Worm (Caenorhabditis elegans) whole organism, L4 larva: ENCODE data around the gene rdl-1.

Experiments used
- F10B5.3 ChIP-seq: sonication (generic microtip); optimal IDR thresholded peaks from 2 replicates; lab custom pipeline; 2016; ENCODE audit warnings: mild to moderate bottlenecking, missing genetic modification characterization, missing compliant biosample characterization
- F26F4.8 ChIP-seq: fragments of 200-800 bp; sonication (Bioruptor generic); conservative IDR thresholded peaks from 2 replicates; pipeline ENCODE4 v1.3.6; 2022; ENCODE audit warnings: missing genetic modification characterization, missing compliant biosample characterization
- F44E2.7 ChIP-seq: fragments of 200-800 bp; sonication (Bioruptor generic); IDR thresholded peaks from 2 replicates; pipeline ENCODE4 v2.1.2; 2022; ENCODE audit warnings: missing genetic modification characterization, missing compliant biosample characterization
- F49E8.2 ChIP-seq: sonication (generic microtip); optimal IDR thresholded peaks from 2 replicates; lab custom pipeline; 2016; ENCODE audit warnings: missing compliant biosample characterization, mild to moderate bottlenecking, missing genetic modification characterization, borderline replicate concordance
- R02D3.7 ChIP-seq: fragments of 150-350 bp; sonication (generic microtip); optimal IDR thresholded peaks from 3 replicates; lab custom pipeline; 2014; ENCODE audit warnings: missing biosample characterization, missing genetic modification characterization
- T20F7.1 ChIP-seq: fragments of 200-800 bp; sonication (Bioruptor generic); optimal IDR thresholded peaks from 2 replicates; lab custom pipeline; 2018; ENCODE audit warnings: mild to moderate bottlenecking, missing genetic modification characterization, missing compliant biosample characterization
- Y75B8A.6 ChIP-seq: fragments of 200-800 bp; sonication (Bioruptor generic); IDR thresholded peaks from 2 replicates; pipeline ENCODE4 v1.3.6; 2022; ENCODE audit warnings: missing genetic modification reagents, missing genetic modification characterization, missing compliant biosample characterization
- aly-2 ChIP-seq: sonication (generic microtip); optimal IDR thresholded peaks from 2 replicates; lab custom pipeline; 2018; ENCODE audit warnings: missing biosample characterization, missing genetic modification characterization
- ama-1 ChIP-seq: fragments of 150-350 bp; optimal IDR thresholded peaks from 2 replicates; lab custom pipeline; 2014; ENCODE audit warnings: inconsistent platforms, mixed read lengths
- ceh-20 ChIP-seq: fragments of 200-800 bp; sonication (Bioruptor generic); IDR thresholded peaks from 2 replicates; pipeline ENCODE4 v1.3.6; 2022; ENCODE audit warnings: missing genetic modification reagents, missing genetic modification characterization, missing compliant biosample characterization
- ceh-28 ChIP-seq: fragments of 150-350 bp; optimal IDR thresholded peaks from 2 replicates; lab custom pipeline; 2014; ENCODE audit warnings: missing biosample characterization, missing genetic modification reagents, missing genetic modification characterization
- ceh-44 ChIP-seq: fragments of 200-800 bp; sonication (Bioruptor generic); IDR thresholded peaks from 2 replicates; pipeline ENCODE4 v1.3.6; 2022; ENCODE audit warnings: missing genetic modification reagents, missing genetic modification characterization, missing compliant biosample characterization
- ceh-62 ChIP-seq: sonication (generic microtip); optimal IDR thresholded peaks from 2 replicates; lab custom pipeline; 2017; ENCODE audit warnings: missing biosample characterization, missing genetic modification characterization
- cey-2 ChIP-seq: sonication (generic microtip); optimal IDR thresholded peaks from 3 replicates; lab custom pipeline; 2017; ENCODE audit warnings: missing genetic modification characterization, mild to moderate bottlenecking, missing compliant biosample characterization, antibody characterized with exemption, borderline replicate concordance; ENCODE audit not compliant: insufficient read depth
- ctbp-1 ChIP-seq: fragments of 200-800 bp; sonication (Bioruptor generic); IDR thresholded peaks from 2 replicates; pipeline ENCODE4 v1.3.6; 2022; ENCODE audit warnings: missing genetic modification reagents, missing genetic modification characterization, missing compliant biosample characterization
- daf-12 ChIP-seq: fragments of 150-350 bp; optimal IDR thresholded peaks from 2 replicates; lab custom pipeline; 2014; ENCODE audit warnings: missing biosample characterization, missing genetic modification reagents, missing genetic modification characterization
- dmd-8 ChIP-seq: fragments of 200-800 bp; sonication (Bioruptor generic); IDR thresholded peaks from 2 replicates; pipeline ENCODE4 v1.3.6; 2022; ENCODE audit warnings: missing genetic modification characterization, missing compliant biosample characterization
- dpl-1 ChIP-seq: fragments of 150-350 bp; optimal IDR thresholded peaks from 2 replicates; lab custom pipeline; 2014; ENCODE audit warnings: missing biosample characterization, missing genetic modification reagents, missing genetic modification characterization
- egl-43 ChIP-seq: fragments of 200-800 bp; sonication (Bioruptor generic); IDR thresholded peaks from 2 replicates; pipeline ENCODE4 v1.3.6; 2022; ENCODE audit warnings: missing genetic modification reagents, missing genetic modification characterization, missing compliant biosample characterization
- fkh-10 ChIP-seq: fragments of 150-350 bp; optimal IDR thresholded peaks from 2 replicates; lab custom pipeline; 2014; ENCODE audit warnings: missing biosample characterization, missing genetic modification reagents, missing genetic modification characterization
- fos-1 ChIP-seq: fragments of 150-350 bp; optimal IDR thresholded peaks from 2 replicates; lab custom pipeline; 2014; ENCODE audit warnings: missing biosample characterization, missing genetic modification characterization
- hif-1 ChIP-seq, 2 experiments: sonication (generic microtip); optimal IDR thresholded peaks; 2 replicates each; lab custom pipeline; 2016 to 2017; ENCODE audit warnings: missing compliant biosample characterization in 2 of 2, missing genetic modification characterization in 2 of 2, missing genetic modification reagents in 2 of 2, missing genotype in 2 of 2, mild to moderate bottlenecking in 1 of 2
- hlh-11 ChIP-seq: fragments of 200-800 bp; sonication (Bioruptor generic); optimal IDR thresholded peaks from 2 replicates; lab custom pipeline; 2018; ENCODE audit warnings: mild to moderate bottlenecking, missing genetic modification characterization, missing compliant biosample characterization
- hlh-30 ChIP-seq: sonication (generic microtip); optimal IDR thresholded peaks from 2 replicates; lab custom pipeline; 2017; ENCODE audit warnings: antibody characterized with exemption, mild to moderate bottlenecking, missing genetic modification characterization, missing compliant biosample characterization; ENCODE audit not compliant: insufficient read depth
- jun-1 ChIP-seq: fragments of 150-350 bp; optimal IDR thresholded peaks from 2 replicates; lab custom pipeline; 2014; ENCODE audit warnings: missing biosample characterization, missing genetic modification reagents, missing genetic modification characterization
- lin-1 ChIP-seq: fragments of 200-800 bp; sonication (Bioruptor generic); IDR thresholded peaks from 2 replicates; pipeline ENCODE4 v1.3.6; 2022; ENCODE audit warnings: missing genetic modification reagents, missing genetic modification characterization, missing compliant biosample characterization
- lin-38 ChIP-seq: fragments of 200-800 bp; sonication (Bioruptor generic); IDR thresholded peaks from 2 replicates; pipeline ENCODE4 v1.3.6; 2022; ENCODE audit warnings: missing genetic modification reagents, missing genetic modification characterization, missing compliant biosample characterization
- lsy-2 ChIP-seq, 2 experiments: fragments of 150-350 bp in 1 of 2; sonication (generic microtip) in 1 of 2; optimal IDR thresholded peaks; 2 replicates each; lab custom pipeline; 2014 to 2017; ENCODE audit warnings: missing biosample characterization in 2 of 2, missing genetic modification characterization in 2 of 2
- madf-9 ChIP-seq: fragments of 200-800 bp; sonication (Bioruptor generic); conservative IDR thresholded peaks from 2 replicates; pipeline ENCODE4 v1.3.6; 2022; ENCODE audit warnings: missing genetic modification reagents, missing genetic modification characterization, missing compliant biosample characterization
- mdt-29 ChIP-seq: fragments of 200-800 bp; sonication (Bioruptor generic); IDR thresholded peaks from 2 replicates; pipeline ENCODE4 v1.3.6; 2022; ENCODE audit warnings: missing genetic modification reagents, missing genetic modification characterization, missing compliant biosample characterization
- mes-2 ChIP-seq: sonication (generic microtip); optimal IDR thresholded peaks from 2 replicates; lab custom pipeline; 2016; ENCODE audit warnings: missing genotype, mild to moderate bottlenecking, missing genetic modification characterization, missing compliant biosample characterization; ENCODE audit not compliant: poor library complexity, severe bottlenecking
- nhr-10 ChIP-seq: fragments of 150-350 bp; optimal IDR thresholded peaks from 2 replicates; lab custom pipeline; 2014; ENCODE audit warnings: missing biosample characterization, missing genetic modification characterization
- nhr-237 ChIP-seq: sonication (generic microtip); optimal IDR thresholded peaks from 2 replicates; lab custom pipeline; 2017; ENCODE audit warnings: missing biosample characterization, missing genetic modification characterization
- nhr-25 ChIP-seq: sonication (generic microtip); optimal IDR thresholded peaks from 2 replicates; lab custom pipeline; 2017; ENCODE audit warnings: missing genetic modification characterization, mild to moderate bottlenecking, missing compliant biosample characterization, antibody characterized with exemption, moderate library complexity, borderline replicate concordance; ENCODE audit not compliant: insufficient read depth
- nhr-28 ChIP-seq: fragments of 150-350 bp; optimal IDR thresholded peaks from 2 replicates; lab custom pipeline; 2014; ENCODE audit warnings: missing biosample characterization, missing genetic modification characterization
- nhr-42 ChIP-seq: fragments of 200-800 bp; sonication (Bioruptor generic); IDR thresholded peaks from 2 replicates; pipeline ENCODE4 v1.3.6; 2022; ENCODE audit warnings: missing genetic modification characterization, missing compliant biosample characterization
- nhr-6 ChIP-seq: fragments of 150-350 bp; optimal IDR thresholded peaks from 2 replicates; lab custom pipeline; 2014; ENCODE audit warnings: missing biosample characterization, missing genetic modification characterization
- nhr-76 ChIP-seq: fragments of 150-350 bp; optimal IDR thresholded peaks from 2 replicates; lab custom pipeline; 2014; ENCODE audit warnings: missing biosample characterization, missing genetic modification characterization
- php-3 ChIP-seq: fragments of 200-800 bp; sonication (Bioruptor generic); IDR thresholded peaks from 2 replicates; pipeline ENCODE4 v1.3.6; 2022; ENCODE audit warnings: missing genetic modification reagents, missing genetic modification characterization, missing compliant biosample characterization
- rbr-2 ChIP-seq: sonication (generic microtip); optimal IDR thresholded peaks from 2 replicates; lab custom pipeline; 2016; ENCODE audit warnings: missing genotype, missing genetic modification characterization, missing compliant biosample characterization
- saeg-2 ChIP-seq: fragments of 200-800 bp; sonication (Bioruptor generic); IDR thresholded peaks from 2 replicates; pipeline ENCODE4 v1.3.6; 2022; ENCODE audit warnings: missing genetic modification reagents, missing genetic modification characterization, missing compliant biosample characterization
- set-16 ChIP-seq: fragments of 200-800 bp; sonication (Bioruptor generic); IDR thresholded peaks from 2 replicates; pipeline ENCODE4 v1.3.6; 2022; ENCODE audit warnings: missing genetic modification reagents, missing genetic modification characterization, missing compliant biosample characterization
- snpc-1.2 ChIP-seq: fragments of 200-800 bp; sonication (Bioruptor generic); IDR thresholded peaks from 2 replicates; pipeline ENCODE4 v1.3.6; 2022; ENCODE audit warnings: missing genetic modification reagents, missing genetic modification characterization, missing compliant biosample characterization
- tag-97 ChIP-seq: fragments of 200-800 bp; sonication (Bioruptor generic); IDR thresholded peaks from 2 replicates; pipeline ENCODE4 v1.3.6; 2022; ENCODE audit warnings: missing genetic modification characterization, missing compliant biosample characterization
- unc-130 ChIP-seq: sonication (generic microtip); optimal IDR thresholded peaks from 2 replicates; lab custom pipeline; 2016; ENCODE audit warnings: missing genetic modification reagents, missing genetic modification characterization, missing compliant biosample characterization
- unc-62 ChIP-seq, 3 experiments: fragments of 150-350 bp in 1 of 3; sonication (generic microtip); optimal IDR thresholded peaks in 2 of 3; peaks in 1 of 3; 1 replicate in 1 of 3; 2 replicates in 2 of 3; lab custom pipeline; 2014 to 2017; ENCODE audit warnings: missing biosample characterization in 3 of 3, missing genetic modification characterization in 3 of 3, missing genetic modification reagents in 3 of 3, missing genotype in 1 of 3
- vab-7 ChIP-seq: fragments of 200-800 bp; sonication (Bioruptor generic); IDR thresholded peaks from 2 replicates; pipeline ENCODE4 v1.3.6; 2022; ENCODE audit warnings: missing genetic modification reagents, missing genetic modification characterization, missing compliant biosample characterization
- zip-11 ChIP-seq: fragments of 200-800 bp; sonication (Bioruptor generic); IDR thresholded peaks from 2 replicates; pipeline ENCODE4 v1.3.6; 2022; ENCODE audit warnings: missing genetic modification characterization, missing compliant biosample characterization
- zip-2 ChIP-seq: fragments of 150-350 bp; optimal IDR thresholded peaks from 2 replicates; lab custom pipeline; 2014; ENCODE audit warnings: missing biosample characterization, missing genetic modification characterization
- ztf-11 ChIP-seq: fragments of 150-350 bp; optimal IDR thresholded peaks from 2 replicates; lab custom pipeline; 2014; ENCODE audit warnings: missing biosample characterization, missing genetic modification characterization

The rdl-1 gene

DNA sequence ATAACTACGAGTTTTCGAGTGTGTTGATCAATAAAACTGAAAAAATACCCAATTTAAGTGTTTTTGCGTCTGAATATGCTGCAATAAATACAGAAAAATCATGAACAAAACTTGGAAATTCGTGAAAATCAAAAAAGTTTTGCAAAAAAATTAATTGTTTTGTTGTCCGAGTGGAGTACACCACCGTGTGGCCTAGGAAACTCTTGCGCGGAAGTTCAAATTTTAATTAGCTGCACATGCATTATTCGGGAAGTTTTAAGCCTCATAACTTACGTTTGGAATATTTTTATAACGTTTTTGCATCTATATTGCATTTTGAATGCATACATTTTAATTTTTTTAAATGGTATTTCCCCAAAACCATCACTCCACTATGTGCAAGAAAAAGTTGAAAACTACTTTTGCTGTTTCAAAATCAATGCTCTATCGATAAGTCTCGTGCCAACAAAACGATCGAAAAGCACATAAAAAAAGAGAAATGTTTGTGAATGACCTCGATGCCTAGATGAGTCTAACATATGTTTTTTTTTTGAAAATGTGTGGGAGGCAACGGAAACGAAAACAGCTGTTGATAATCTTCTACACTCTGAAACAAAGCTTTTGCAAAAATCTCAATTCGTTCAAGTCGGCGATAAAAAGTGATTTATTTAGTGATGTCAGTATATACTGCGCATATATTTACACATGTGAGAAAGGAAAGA, 46.5 kb upstream of the rdl-1 start:
- TF ChIP-seq mdt-29 (GFP tag; lab: Robert Waterston, UW): no peak
- peak in 1 of 2 experiments; percentile 45 for TF ChIP-seq lsy-2 (tag; optimal IDR thresholded peaks at IDR 0.05; lab: Kevin White, UChicago)
- TF ChIP-seq ceh-62 (tag; lab: Kevin White, UChicago): no peak
- TF ChIP-seq unc-130 (GFP tag; lab: Kevin White, UChicago): peak; percentile 62
- TF ChIP-seq ama-1 (lab: Kevin White, UChicago): no peak
- no peak for TF ChIP-seq dmd-8 (GFP tag; lab: Robert Waterston, UW)
- no peak for TF ChIP-seq nhr-42 (GFP tag; lab: Robert Waterston, UW)
- TF ChIP-seq ceh-44: no peak
- TF ChIP-seq nhr-76 (tag; lab: Kevin White, UChicago): no peak
- TF ChIP-seq F26F4.8 (GFP tag; lab: Robert Waterston, UW): no peak
- no peak for TF ChIP-seq jun-1
- no peak for TF ChIP-seq fos-1 (tag; lab: Kevin White, UChicago)
- TF ChIP-seq tag-97 (GFP tag; lab: Robert Waterston, UW): no peak
- TF ChIP-seq fkh-10: no peak
- no peak for TF ChIP-seq vab-7 (GFP tag; lab: Robert Waterston, UW)
- no peak for TF ChIP-seq set-16 (GFP tag; lab: Robert Waterston, UW)
- peak; percentile 83 for TF ChIP-seq dpl-1 (GFP tag; lab: Kevin White, UChicago)
- no peak for TF ChIP-seq nhr-25 (tag; lab: Kevin White, UChicago)
- no peak for TF ChIP-seq Y75B8A.6
- no peak for TF ChIP-seq nhr-6 (tag; lab: Kevin White, UChicago)
- peak; percentile 40 for TF ChIP-seq lin-38 (GFP tag; lab: Robert Waterston, UW)
- no peak for TF ChIP-seq nhr-237
- TF ChIP-seq daf-12 (tag; lab: Kevin White, UChicago): no peak
- no peak for TF ChIP-seq lin-1 (GFP tag; lab: Robert Waterston, UW)
- peak; percentile 32 for TF ChIP-seq nhr-28 (tag; lab: Kevin White, UChicago)
- TF ChIP-seq mes-2: peak; percentile 92
- TF ChIP-seq F49E8.2 (tag; lab: Kevin White, UChicago): no peak
- no peak for TF ChIP-seq madf-9 (GFP tag; lab: Robert Waterston, UW)
- TF ChIP-seq saeg-2 (GFP tag; lab: Robert Waterston, UW): no peak
- no peak for TF ChIP-seq R02D3.7 (tag; lab: Kevin White, UChicago)
- no peak for TF ChIP-seq F10B5.3 (tag; lab: Kevin White, UChicago)
- TF ChIP-seq ztf-11: no peak
- TF ChIP-seq F44E2.7 (GFP tag; lab: Robert Waterston, UW): no peak
- no peak for TF ChIP-seq rbr-2
- TF ChIP-seq nhr-10 (tag; lab: Kevin White, UChicago): no peak
- TF ChIP-seq hif-1 (tag; optimal IDR thresholded peaks at IDR 0.05; lab: Kevin White, UChicago): peak in 1 of 2 experiments; percentile 22
- TF ChIP-seq ceh-20 (GFP tag; lab: Robert Waterston, UW): no peak
- TF ChIP-seq hlh-11 (tag; lab: Kevin White, UChicago): peak; percentile 29
- no peak for TF ChIP-seq zip-11 (GFP tag; lab: Robert Waterston, UW)
- no peak for TF ChIP-seq zip-2
- TF ChIP-seq cey-2 (tag; lab: Kevin White, UChicago): no peak
- 0 out of 2 replicates have a peak, but pooled peaks have one; percentile 25 for TF ChIP-seq snpc-1.2 (GFP tag; lab: Robert Waterston, UW)
- no peak for TF ChIP-seq ceh-28 (tag; lab: Kevin White, UChicago)
- no peak for TF ChIP-seq hlh-30 (tag; lab: Kevin White, UChicago)
- TF ChIP-seq php-3 (GFP tag; lab: Robert Waterston, UW): no peak
- TF ChIP-seq T20F7.1 (GFP tag; lab: Kevin White, UChicago): no peak
- no peak for TF ChIP-seq egl-43 (GFP tag; lab: Robert Waterston, UW)
- no peak for TF ChIP-seq ctbp-1
- no peak for TF ChIP-seq aly-2 (tag; lab: Kevin White, UChicago)
- TF ChIP-seq unc-62 (GFP tag; optimal IDR thresholded peaks at IDR 0.05 in 1 of 2; lab: Kevin White, UChicago): no peak
- TF ChIP-seq unc-62 (tag; optimal IDR thresholded peaks at IDR 0.05; lab: Kevin White, UChicago): no peak
